Worm (Caenorhabditis elegans): ENCODE results near the gene ncs-4.
A peak's percentile ranks its signal among the peaks of the same experiment; 100 is the strongest.

Gene ncs-4

ce11 chrX:10147236-10147635 is 29.1 kb upstream of the ncs-4 start:
- TF ChIP-seq T22C8.4 (GFP tag; IDR thresholded peaks at IDR 0.05) (no peak), ztf-29 (GFP tag; IDR thresholded peaks at IDR 0.05) (no peak), ztf-23 (GFP tag; IDR thresholded peaks at IDR 0.05) (no peak), flt-1 (GFP tag; IDR thresholded peaks at IDR 0.05) (no peak), med-1 (GFP tag; optimal IDR thresholded peaks at IDR 0.05; ENCODE audit: insufficient read depth) (no peak), tab-1 (GFP tag; IDR thresholded peaks at IDR 0.05) (no peak), klf-2 (GFP tag; conservative IDR thresholded peaks at IDR 0.05) (no peak)

DNA sequence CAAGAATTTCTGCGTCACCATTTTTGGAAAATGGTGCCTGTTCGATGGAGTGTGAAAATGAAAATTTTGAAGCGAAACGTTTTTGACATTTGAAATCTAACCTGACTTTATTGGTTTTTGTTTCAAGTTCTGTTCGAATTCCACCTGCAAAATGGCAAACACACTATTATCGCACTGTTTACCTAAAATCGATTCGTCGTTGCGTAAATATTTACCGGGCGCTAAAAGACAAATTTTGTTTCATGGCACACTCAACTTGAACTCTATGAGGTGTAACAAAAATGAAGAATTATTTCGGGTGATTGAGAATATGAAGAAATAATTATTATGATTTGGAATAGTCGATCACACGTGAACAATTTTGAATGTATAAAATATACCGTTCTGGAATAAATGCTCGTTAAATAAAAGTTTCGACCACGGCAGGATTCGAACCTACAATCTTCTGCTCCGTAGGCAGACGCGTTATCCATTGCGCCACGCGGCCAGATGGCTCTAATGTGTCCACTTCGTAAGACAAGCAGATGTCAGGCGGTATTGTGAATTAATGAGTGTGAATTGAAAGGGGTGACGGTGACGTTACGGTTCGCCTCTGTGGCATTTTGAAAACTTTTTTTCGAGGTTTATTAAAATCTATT is 28.0 kb upstream of the ncs-4 start:
- TF ChIP-seq med-1 (GFP tag; optimal IDR thresholded peaks at IDR 0.05; ENCODE audit: insufficient read depth) (no peak), ztf-23 (GFP tag; IDR thresholded peaks at IDR 0.05) (peak; percentile 53; the same call in 1 of the 2 replicates), tab-1 (GFP tag; IDR thresholded peaks at IDR 0.05) (no peak), flt-1 (GFP tag; IDR thresholded peaks at IDR 0.05) (peak; percentile 80)

DNA sequence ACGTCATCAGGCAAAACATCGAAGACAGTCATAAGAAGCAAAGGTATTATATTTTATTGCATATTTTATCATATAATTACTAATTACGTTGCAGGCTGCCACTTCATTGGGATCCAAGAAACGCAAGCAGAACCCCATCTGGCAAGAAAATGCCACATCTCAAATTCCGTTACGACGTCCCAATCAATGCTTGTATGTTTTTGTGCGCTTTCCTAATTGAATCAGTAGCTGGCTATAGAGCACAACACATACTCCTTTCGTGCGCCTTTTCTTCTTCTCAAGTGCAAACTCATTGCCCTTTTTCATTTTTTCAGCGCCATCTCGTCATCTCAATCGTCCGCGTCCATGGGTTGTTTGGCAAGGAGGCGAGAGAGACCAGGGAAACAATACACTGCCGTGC is 25.4 kb upstream of the ncs-4 start:
- TF ChIP-seq T22C8.4 (GFP tag; IDR thresholded peaks at IDR 0.05) (no peak), ref-1 (GFP tag; conservative IDR thresholded peaks at IDR 0.05) (no peak), ztf-23 (GFP tag; IDR thresholded peaks at IDR 0.05) (no peak), med-1 (GFP tag; optimal IDR thresholded peaks at IDR 0.05; ENCODE audit: insufficient read depth) (no peak), klf-2 (GFP tag; conservative IDR thresholded peaks at IDR 0.05) (no peak), ztf-29 (GFP tag; IDR thresholded peaks at IDR 0.05) (no peak), cog-1 (tag; optimal IDR thresholded peaks at IDR 0.05) (no peak), flt-1 (GFP tag; IDR thresholded peaks at IDR 0.05) (no peak), tab-1 (GFP tag; IDR thresholded peaks at IDR 0.05) (no peak)

DNA sequence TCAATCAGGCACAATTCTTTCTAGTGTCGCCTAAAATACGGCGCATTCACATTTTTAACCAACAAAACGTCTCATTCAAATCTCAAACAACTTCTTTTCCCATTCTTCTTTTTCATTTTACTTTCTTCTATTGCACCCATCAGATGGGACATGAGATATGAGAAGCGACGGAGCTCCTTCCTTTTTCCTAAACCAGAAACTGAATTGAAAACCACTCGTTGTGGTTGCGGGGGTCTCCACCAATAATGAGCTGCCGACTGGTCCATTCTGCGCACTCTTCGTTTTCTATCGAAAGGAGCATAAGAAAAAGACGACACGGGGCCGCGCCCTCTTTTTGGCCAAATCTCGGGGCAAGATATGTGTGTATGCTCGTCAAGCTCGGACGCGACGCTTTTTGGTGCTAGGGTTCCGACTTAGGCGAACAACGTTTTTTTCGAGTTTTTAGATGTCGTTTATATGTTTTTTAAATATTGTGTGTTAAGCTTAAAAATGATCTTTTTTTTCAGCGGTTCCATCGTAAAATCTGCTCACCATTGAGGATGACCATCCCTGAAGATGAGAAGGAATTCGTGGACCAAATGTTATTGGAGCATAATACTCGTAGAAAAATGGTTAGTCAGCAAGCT is 21.9 kb upstream of the ncs-4 start, which contains the start of gene F09B9.5:
Gene F09B9.5 (plus strand): TSS at position 501 of the 626 bp plus-strand sequence.
- TF ChIP-seq cog-1 (tag; optimal IDR thresholded peaks at IDR 0.05) (no peak), ztf-29 (GFP tag; IDR thresholded peaks at IDR 0.05) (no peak), flt-1 (GFP tag; IDR thresholded peaks at IDR 0.05) (no peak), ztf-23 (GFP tag; IDR thresholded peaks at IDR 0.05) (no peak), ref-1 (GFP tag; conservative IDR thresholded peaks at IDR 0.05) (no peak), T22C8.4 (GFP tag; IDR thresholded peaks at IDR 0.05) (no peak)

DNA sequence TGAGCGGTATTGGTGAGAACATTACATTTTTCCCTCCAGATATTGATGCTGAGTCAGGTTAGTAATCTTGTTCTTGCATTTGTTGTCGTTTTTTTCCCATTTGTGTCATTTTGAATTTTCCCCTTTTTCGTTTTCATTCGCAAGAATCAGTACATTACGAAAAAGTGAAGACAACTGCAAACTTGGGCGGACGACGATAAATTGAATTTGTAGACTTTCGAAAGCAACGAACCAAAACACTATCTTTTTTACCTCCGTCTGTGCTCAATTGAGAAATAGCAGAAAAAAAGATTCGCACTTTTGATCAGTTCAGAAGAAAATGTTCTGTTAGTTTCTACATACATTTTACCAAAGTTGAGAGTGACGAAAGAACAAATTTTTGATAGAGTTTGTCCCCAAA is 21.2 kb upstream of the ncs-4 start:
- no peak for TF ChIP-seq T22C8.4 (GFP tag; IDR thresholded peaks at IDR 0.05)
- no peak for TF ChIP-seq ztf-23 (GFP tag; IDR thresholded peaks at IDR 0.05)
- no peak for TF ChIP-seq med-1 (GFP tag; optimal IDR thresholded peaks at IDR 0.05; ENCODE audit: insufficient read depth)
- no peak for TF ChIP-seq cog-1 (tag; optimal IDR thresholded peaks at IDR 0.05)
- no peak for TF ChIP-seq tab-1 (GFP tag; IDR thresholded peaks at IDR 0.05)
- TF ChIP-seq klf-2 (GFP tag; conservative IDR thresholded peaks at IDR 0.05): no peak
- no peak for TF ChIP-seq ztf-29 (GFP tag; IDR thresholded peaks at IDR 0.05)
- TF ChIP-seq flt-1 (GFP tag; IDR thresholded peaks at IDR 0.05): no peak
- TF ChIP-seq ref-1 (GFP tag; conservative IDR thresholded peaks at IDR 0.05): no peak

DNA sequence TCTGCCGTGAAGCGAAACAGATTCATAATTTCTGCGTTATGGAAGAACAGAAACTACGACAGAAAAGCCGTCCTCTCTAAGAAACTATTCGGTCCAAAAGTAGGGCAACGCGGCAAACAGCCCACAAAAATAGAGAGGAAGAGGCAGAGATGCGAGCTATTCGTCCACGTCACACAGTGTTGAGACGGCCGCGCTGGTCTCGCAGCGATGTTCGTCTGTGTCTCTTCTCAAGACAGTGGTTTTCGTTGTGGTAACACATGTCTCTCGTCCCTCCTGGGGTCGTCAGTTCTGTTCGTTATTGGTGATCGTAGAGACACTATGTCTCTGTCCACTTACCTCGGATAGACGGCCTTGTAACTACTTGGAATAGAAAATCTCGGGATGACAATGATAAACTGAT is 17.6 kb upstream of the ncs-4 start, which contains the start of gene erd-2.1:
Gene erd-2.1 (minus strand): TSS at position 114 of the 400 bp plus-strand sequence.
- TF ChIP-seq cog-1 (tag; optimal IDR thresholded peaks at IDR 0.05) (no peak), tab-1 (GFP tag; IDR thresholded peaks at IDR 0.05) (no peak), ztf-29 (GFP tag; IDR thresholded peaks at IDR 0.05) (peak; percentile 18; the same call in 1 of the 2 replicates), flt-1 (GFP tag; IDR thresholded peaks at IDR 0.05) (no peak), ref-1 (GFP tag; conservative IDR thresholded peaks at IDR 0.05) (no peak)

- no peak for TF ChIP-seq flt-1 (GFP tag; IDR thresholded peaks at IDR 0.05)
- no peak for TF ChIP-seq ztf-23 (GFP tag; IDR thresholded peaks at IDR 0.05)
- TF ChIP-seq cog-1 (tag; optimal IDR thresholded peaks at IDR 0.05): no peak
- no peak for TF ChIP-seq tab-1 (GFP tag; IDR thresholded peaks at IDR 0.05)
- no peak for TF ChIP-seq med-1 (GFP tag; optimal IDR thresholded peaks at IDR 0.05; ENCODE audit: insufficient read depth)
- TF ChIP-seq T22C8.4 (GFP tag; IDR thresholded peaks at IDR 0.05): no peak
- TF ChIP-seq ref-1 (GFP tag; conservative IDR thresholded peaks at IDR 0.05): no peak
- no peak for TF ChIP-seq ztf-29 (GFP tag; IDR thresholded peaks at IDR 0.05)
- TF ChIP-seq klf-2 (GFP tag; conservative IDR thresholded peaks at IDR 0.05): no peak
Observed at ce11 chrX:10160097-10160677, 16.1 kb upstream of the ncs-4 start, which contains the start of gene F09B9.4. TSS of gene F09B9.4 (plus strand) at chrX:10160627.

DNA sequence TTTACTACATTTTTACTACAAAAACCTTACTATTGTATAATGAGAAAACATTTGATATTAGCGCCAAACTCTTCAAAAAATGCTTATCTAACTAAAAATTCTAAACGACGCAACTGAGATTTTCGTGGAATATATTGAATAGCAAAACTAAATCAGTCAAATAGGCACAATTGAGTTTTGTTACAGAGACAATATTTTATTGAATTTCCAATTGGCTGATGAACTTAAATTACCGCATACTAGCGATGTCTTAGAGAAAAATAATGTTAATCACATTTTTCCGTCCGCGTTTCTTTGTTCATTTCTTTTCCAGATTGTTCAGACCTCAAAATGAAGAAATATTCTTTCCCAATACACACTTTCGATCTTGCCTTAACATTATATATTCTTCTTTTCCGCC is 13.8 kb upstream of the ncs-4 start:
- TF ChIP-seq ztf-23 (GFP tag; IDR thresholded peaks at IDR 0.05) (no peak), T22C8.4 (GFP tag; IDR thresholded peaks at IDR 0.05) (no peak), cog-1 (tag; optimal IDR thresholded peaks at IDR 0.05) (no peak), tab-1 (GFP tag; IDR thresholded peaks at IDR 0.05) (no peak), ref-1 (GFP tag; conservative IDR thresholded peaks at IDR 0.05) (no peak), ztf-29 (GFP tag; IDR thresholded peaks at IDR 0.05) (no peak), flt-1 (GFP tag; IDR thresholded peaks at IDR 0.05) (no peak), med-1 (GFP tag; optimal IDR thresholded peaks at IDR 0.05; ENCODE audit: insufficient read depth) (no peak), klf-2 (GFP tag; conservative IDR thresholded peaks at IDR 0.05) (no peak)

- no peak for TF ChIP-seq ref-1 (GFP tag; conservative IDR thresholded peaks at IDR 0.05)
- no peak for TF ChIP-seq flt-1 (GFP tag; IDR thresholded peaks at IDR 0.05)
- TF ChIP-seq ztf-29 (GFP tag; IDR thresholded peaks at IDR 0.05): no peak
Observed at ce11 chrX:10163212-10163611, 13.1 kb upstream of the ncs-4 start.

DNA sequence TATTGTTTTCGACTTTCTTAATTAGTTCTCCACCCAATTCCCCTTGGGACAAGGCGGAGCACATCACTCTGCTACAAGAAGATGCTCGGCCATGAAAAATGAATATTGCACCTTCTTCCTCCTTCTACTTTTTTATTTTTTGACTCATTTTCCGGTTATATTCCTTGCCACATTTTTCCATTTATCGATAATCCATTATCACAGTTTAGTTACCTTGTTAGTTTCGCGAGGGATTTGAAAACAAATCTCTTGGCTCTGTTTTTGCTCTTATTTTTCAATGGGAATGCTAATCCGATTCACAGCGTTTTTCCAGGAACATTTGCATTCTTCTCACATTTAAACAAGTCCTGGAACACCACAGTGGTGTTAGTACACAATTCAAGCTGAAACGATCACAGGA is 9.3 kb upstream of the ncs-4 start, which contains the start of gene rnp-9:
Gene rnp-9 (plus strand): TSS at position 301 of the 400 bp plus-strand sequence.
- no peak for TF ChIP-seq cog-1 (tag; optimal IDR thresholded peaks at IDR 0.05)
